Worm (Caenorhabditis elegans): ENCODE measurements around the gene F17C11.6.

The F17C11.6 gene

ce11 chrV:10961448-10961870 is 6.5 kb downstream of the F17C11.6 start (continued):
- TF ChIP-seq ceh-82 (tag; optimal IDR thresholded peaks at IDR 0.05), result no peak
- no peak for TF ChIP-seq ceh-16 (tag; optimal IDR thresholded peaks at IDR 0.05)
- no peak for TF ChIP-seq zag-1 (tag; optimal IDR thresholded peaks at IDR 0.05)

- TF ChIP-seq nhr-11 (tag; optimal IDR thresholded peaks at IDR 0.05), result peak; percentile 91
- TF ChIP-seq jun-1 (tag; optimal IDR thresholded peaks at IDR 0.05), result peak; percentile 90
- peak; percentile 39 for TF ChIP-seq nhr-67 (tag; optimal IDR thresholded peaks at IDR 0.05)
- peak; percentile 99 for TF ChIP-seq nhr-25 (tag; optimal IDR thresholded peaks at IDR 0.05)
- TF ChIP-seq lsy-12 (tag; optimal IDR thresholded peaks at IDR 0.05), result peak; percentile 93
- peak; percentile 94 for TF ChIP-seq pqm-1 (tag; optimal IDR thresholded peaks at IDR 0.05)
- TF ChIP-seq nhr-237 (tag; optimal IDR thresholded peaks at IDR 0.05), result no peak
- no peak for TF ChIP-seq daf-12 (tag; optimal IDR thresholded peaks at IDR 0.05)
- peak; percentile 96 for TF ChIP-seq lin-39 (tag; optimal IDR thresholded peaks at IDR 0.05)
- peak; percentile 80 for TF ChIP-seq ceh-82 (tag; optimal IDR thresholded peaks at IDR 0.05)
- peak; percentile 99 for TF ChIP-seq nhr-23 (tag; optimal IDR thresholded peaks at IDR 0.05)
- peak; percentile 3 for TF ChIP-seq mdl-1 (tag; optimal IDR thresholded peaks at IDR 0.05)
- TF ChIP-seq fkh-2 (tag; optimal IDR thresholded peaks at IDR 0.05), result no peak
- TF ChIP-seq zag-1 (tag; optimal IDR thresholded peaks at IDR 0.05), result no peak
- TF ChIP-seq unc-39 (tag; optimal IDR thresholded peaks at IDR 0.05), result no peak
- no peak for TF ChIP-seq eor-1 (tag; optimal IDR thresholded peaks at IDR 0.05)
- peak; percentile 77 for TF ChIP-seq unc-62 (GFP tag; optimal IDR thresholded peaks at IDR 0.05)
- TF ChIP-seq skn-1 (tag; optimal IDR thresholded peaks at IDR 0.05), result peak; percentile 88
- TF ChIP-seq egl-27 (tag; optimal IDR thresholded peaks at IDR 0.05), result peak; percentile 92
- peak; percentile 61 for TF ChIP-seq ama-1 (optimal IDR thresholded peaks at IDR 0.05)
- TF ChIP-seq ceh-16 (tag; optimal IDR thresholded peaks at IDR 0.05), result no peak
- TF ChIP-seq nhr-28 (tag; optimal IDR thresholded peaks at IDR 0.05), result no peak
- peak; percentile 93 for TF ChIP-seq snpc-4 (tag; optimal IDR thresholded peaks at IDR 0.05)
- peak; percentile 71 for TF ChIP-seq ztf-4 (tag; optimal IDR thresholded peaks at IDR 0.05)
- no peak for TF ChIP-seq sea-2 (GFP tag; optimal IDR thresholded peaks at IDR 0.05)
- TF ChIP-seq mml-1 (tag; optimal IDR thresholded peaks at IDR 0.05), result no peak
- TF ChIP-seq nhr-43 (tag; optimal IDR thresholded peaks at IDR 0.05; ENCODE audit: poor library complexity, severe bottlenecking), result peak; percentile 93
- TF ChIP-seq ZK546.5 (tag; optimal IDR thresholded peaks at IDR 0.05), result no peak
- peak; percentile 26 for TF ChIP-seq nhr-76 (tag; optimal IDR thresholded peaks at IDR 0.05)
- TF ChIP-seq elt-3 (tag; optimal IDR thresholded peaks at IDR 0.05), result peak in 1 of 3 experiments; percentile 52
- TF ChIP-seq nhr-12 (tag; optimal IDR thresholded peaks at IDR 0.05), result no peak
- TF ChIP-seq egl-5 (tag; optimal IDR thresholded peaks at IDR 0.05), result peak; percentile 97
- TF ChIP-seq nhr-77 (tag; optimal IDR thresholded peaks at IDR 0.05), result peak; percentile 68
- peak; percentile 62 for TF ChIP-seq fkh-10 (GFP tag; optimal IDR thresholded peaks at IDR 0.05)
- TF ChIP-seq aly-2 (tag; optimal IDR thresholded peaks at IDR 0.05), result no peak
- peak; percentile 72 for TF ChIP-seq fos-1 (tag; optimal IDR thresholded peaks at IDR 0.05)
- TF ChIP-seq hmg-11 (tag; optimal IDR thresholded peaks at IDR 0.05), result no peak
- peak; percentile 70 for TF ChIP-seq elt-1 (tag; optimal IDR thresholded peaks at IDR 0.05)
- peak; percentile 88 for TF ChIP-seq tbx-2 (tag; optimal IDR thresholded peaks at IDR 0.05)
- no peak for TF ChIP-seq ztf-11 (tag; optimal IDR thresholded peaks at IDR 0.05)
- TF ChIP-seq ceh-28 (tag; optimal IDR thresholded peaks at IDR 0.05), result peak; percentile 82
- TF ChIP-seq elt-2 (tag; optimal IDR thresholded peaks at IDR 0.05), result peak; percentile 91
- TF ChIP-seq ceh-9 (tag; optimal IDR thresholded peaks at IDR 0.05), result no peak
- peak; percentile 99 for TF ChIP-seq pha-4 (tag; optimal IDR thresholded peaks at IDR 0.05)
- TF ChIP-seq nfya-1 (tag; optimal IDR thresholded peaks at IDR 0.05; ENCODE audit: insufficient read depth), result peak; percentile 97
- peak; percentile 82 for TF ChIP-seq R02D3.7 (tag; optimal IDR thresholded peaks at IDR 0.05)
- TF ChIP-seq lin-15B (tag; optimal IDR thresholded peaks at IDR 0.05), result peak; percentile 98
These were observed 10.6 kb downstream of the F17C11.6 start, which contains the start of the genes ctf-4 and eef-1G for ce11 chrV:10965501-10965900. Gene ctf-4, minus strand, starts transcription at chrV:10965539. Gene eef-1G, plus strand, starts transcription at chrV:10965719.
